Fruit fly (Drosophila melanogaster): ENCODE results near the gene CG17475.

DNA sequence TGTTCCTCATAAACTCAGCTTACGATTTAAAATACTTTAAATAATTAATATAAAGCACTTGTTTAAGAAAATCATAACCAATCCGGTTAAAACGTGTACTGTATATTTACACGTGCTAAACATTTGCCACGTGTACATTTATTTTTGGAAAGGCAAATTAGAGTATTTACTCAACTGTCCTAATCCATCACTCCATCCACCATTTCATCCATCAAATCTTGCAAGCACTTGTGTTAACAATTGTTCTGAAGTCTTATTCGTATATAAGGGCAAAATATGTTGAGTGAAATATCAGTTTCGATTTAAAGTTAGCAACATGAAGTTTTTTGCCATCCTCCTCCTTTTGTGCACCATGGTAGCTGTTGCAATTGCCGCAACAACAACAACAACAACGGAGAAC lies 8.9 kb downstream of the CG17475 start, which contains the start of gene CG42779:
- TF ChIP-seq CTCF (optimal IDR thresholded peaks at IDR 0.05): no peak
- no peak for TF ChIP-seq CG8478 (optimal IDR thresholded peaks at IDR 0.05)
